Worm (Caenorhabditis elegans) whole organism, late embryonic: Measurements from ENCODE around the gene tat-4.

Source experiments
- F13H6.1 ChIP-seq: sonication (generic microtip); optimal IDR thresholded peaks from 2 replicates; lab custom pipeline; 2016; ENCODE audit warnings: missing genetic modification characterization, missing compliant biosample characterization
- K02D7.2 ChIP-seq: sonication (generic microtip); optimal IDR thresholded peaks from 2 replicates; lab custom pipeline; 2017; ENCODE audit warnings: mild to moderate bottlenecking, missing genetic modification characterization, missing compliant biosample characterization
- K09A11.1 ChIP-seq: sonication (generic microtip); optimal IDR thresholded peaks from 2 replicates; lab custom pipeline; 2017; ENCODE audit warnings: antibody characterized with exemption, mild to moderate bottlenecking, missing genetic modification characterization, missing compliant biosample characterization; ENCODE audit not compliant: insufficient read depth
- T23F11.4 ChIP-seq: fragments of 200-800 bp; sonication (Bioruptor generic); optimal IDR thresholded peaks from 2 replicates; lab custom pipeline; 2018; ENCODE audit warnings: mild to moderate bottlenecking, missing genetic modification characterization, missing compliant biosample characterization
- Y22D7AL.16 ChIP-seq: sonication (generic microtip); optimal IDR thresholded peaks from 2 replicates; lab custom pipeline; 2016; ENCODE audit warnings: missing genetic modification characterization, missing compliant biosample characterization
- ama-1 ChIP-seq: fragments of 150-350 bp; optimal IDR thresholded peaks from 2 replicates; lab custom pipeline; 2014
- ceh-18 ChIP-seq: sonication (generic microtip); optimal IDR thresholded peaks from 2 replicates; lab custom pipeline; 2016; ENCODE audit warnings: missing genetic modification characterization, missing compliant biosample characterization
- ceh-31 ChIP-seq: sonication (generic microtip); optimal IDR thresholded peaks from 2 replicates; lab custom pipeline; 2016; ENCODE audit warnings: missing genetic modification characterization, missing compliant biosample characterization
- ceh-34 ChIP-seq: sonication (generic microtip); optimal IDR thresholded peaks from 2 replicates; lab custom pipeline; 2016; ENCODE audit warnings: mild to moderate bottlenecking, missing genetic modification characterization, missing compliant biosample characterization
- ceh-45 ChIP-seq: fragments of 200-800 bp; sonication (Bioruptor generic); IDR thresholded peaks from 2 replicates; pipeline ENCODE4 v1.3.6; 2022; ENCODE audit warnings: missing genetic modification reagents, missing genetic modification characterization, missing compliant biosample characterization
- ceh-48 ChIP-seq: sonication (generic microtip); optimal IDR thresholded peaks from 2 replicates; lab custom pipeline; 2016; ENCODE audit warnings: missing genetic modification characterization, inconsistent platforms, missing compliant biosample characterization
- ceh-6 ChIP-seq: fragments of 200-800 bp; sonication (Bioruptor generic); optimal IDR thresholded peaks from 2 replicates; lab custom pipeline; 2018; ENCODE audit warnings: mild to moderate bottlenecking, missing genetic modification characterization, missing compliant biosample characterization
- ceh-9 ChIP-seq: sonication (generic microtip); optimal IDR thresholded peaks from 2 replicates; lab custom pipeline; 2016; ENCODE audit warnings: mild to moderate bottlenecking, missing genetic modification characterization, inconsistent platforms, missing compliant biosample characterization
- dmd-4 ChIP-seq: sonication (generic microtip); optimal IDR thresholded peaks from 2 replicates; lab custom pipeline; 2016; ENCODE audit warnings: borderline replicate concordance, missing genetic modification characterization, missing compliant biosample characterization
- dve-1 ChIP-seq: sonication (generic microtip); optimal IDR thresholded peaks from 2 replicates; lab custom pipeline; 2017; ENCODE audit warnings: antibody characterized with exemption, mild to moderate bottlenecking, missing genetic modification characterization, missing compliant biosample characterization
- elt-4 ChIP-seq: sonication (generic microtip); optimal IDR thresholded peaks from 2 replicates; lab custom pipeline; 2016; ENCODE audit warnings: missing genetic modification characterization, missing compliant biosample characterization
- ets-4 ChIP-seq: sonication (generic microtip); optimal IDR thresholded peaks from 2 replicates; lab custom pipeline; 2016; ENCODE audit warnings: missing genetic modification characterization, missing compliant biosample characterization
- fkh-6 ChIP-seq: sonication (generic microtip); optimal IDR thresholded peaks from 2 replicates; lab custom pipeline; 2016; ENCODE audit warnings: missing genetic modification characterization, missing compliant biosample characterization
- gmeb-2 ChIP-seq: sonication (generic microtip); optimal IDR thresholded peaks from 2 replicates; lab custom pipeline; 2016; ENCODE audit warnings: missing genetic modification characterization, inconsistent platforms, missing compliant biosample characterization
- hlh-13 ChIP-seq: fragments of 200-800 bp; sonication (Bioruptor generic); optimal IDR thresholded peaks from 2 replicates; lab custom pipeline; 2018; ENCODE audit warnings: mild to moderate bottlenecking, missing genetic modification characterization, missing compliant biosample characterization
- lin-11 ChIP-seq: fragments of 200-800 bp; sonication (Bioruptor generic); optimal IDR thresholded peaks from 2 replicates; lab custom pipeline; 2018; ENCODE audit warnings: mild to moderate bottlenecking, missing genetic modification characterization, missing compliant biosample characterization
- madf-2 ChIP-seq: sonication (generic microtip); optimal IDR thresholded peaks from 2 replicates; lab custom pipeline; 2017; ENCODE audit warnings: missing genetic modification characterization, missing compliant biosample characterization
- mec-3 ChIP-seq: sonication (generic microtip); optimal IDR thresholded peaks from 2 replicates; lab custom pipeline; 2016; ENCODE audit warnings: borderline replicate concordance, missing genetic modification characterization, missing compliant biosample characterization
- nfya-1 ChIP-seq: sonication (generic microtip); optimal IDR thresholded peaks from 2 replicates; lab custom pipeline; 2017; ENCODE audit warnings: missing genetic modification characterization, mild to moderate bottlenecking, missing compliant biosample characterization, antibody characterized with exemption, moderate library complexity
- nhr-232 ChIP-seq: sonication (generic microtip); optimal IDR thresholded peaks from 2 replicates; lab custom pipeline; 2016; ENCODE audit warnings: missing genetic modification characterization, missing compliant biosample characterization
- npax-4 ChIP-seq: sonication (generic microtip); optimal IDR thresholded peaks from 2 replicates; lab custom pipeline; 2016; ENCODE audit warnings: missing genetic modification characterization, missing compliant biosample characterization
- pat-9 ChIP-seq: fragments of 200-800 bp; sonication (Bioruptor generic); optimal IDR thresholded peaks from 2 replicates; lab custom pipeline; 2018; ENCODE audit warnings: mild to moderate bottlenecking, missing genetic modification characterization, moderate library complexity, missing compliant biosample characterization
- pax-1 ChIP-seq: fragments of 150-350 bp; optimal IDR thresholded peaks from 2 replicates; lab custom pipeline; 2014; ENCODE audit warnings: missing biosample characterization, missing genetic modification characterization
- pha-4 ChIP-seq: fragments of 150-350 bp; optimal IDR thresholded peaks from 2 replicates; lab custom pipeline; 2018; ENCODE audit warnings: missing biosample characterization, missing genetic modification reagents, missing genetic modification characterization
- pqm-1 ChIP-seq: sonication (generic microtip); optimal IDR thresholded peaks from 2 replicates; lab custom pipeline; 2016; ENCODE audit warnings: missing genetic modification characterization, missing compliant biosample characterization
- ref-2 ChIP-seq: sonication (generic microtip); optimal IDR thresholded peaks from 2 replicates; lab custom pipeline; 2016; ENCODE audit warnings: missing genetic modification characterization, missing compliant biosample characterization
- sdc-2 ChIP-seq: sonication (generic microtip); optimal IDR thresholded peaks from 2 replicates; lab custom pipeline; 2016; ENCODE audit warnings: missing genotype, missing genetic modification characterization, missing compliant biosample characterization
- tbx-2 ChIP-seq: sonication (generic microtip); optimal IDR thresholded peaks from 2 replicates; lab custom pipeline; 2016; ENCODE audit warnings: missing genetic modification characterization, missing compliant biosample characterization
- tbx-7 ChIP-seq: sonication (generic microtip); optimal IDR thresholded peaks from 2 replicates; lab custom pipeline; 2016; ENCODE audit warnings: missing genotype, missing genetic modification characterization, missing compliant biosample characterization
- unc-3 ChIP-seq, 2 experiments: fragments of 200-800 bp in 1 of 2; sonication (Bioruptor generic) in 1 of 2; sonication (generic microtip) in 1 of 2; conservative IDR thresholded peaks in 1 of 2; optimal IDR thresholded peaks in 1 of 2; 2 replicates each; pipeline versions ENCODE4 v1.3.6 to Lab custom; 2016 to 2022; ENCODE audit warnings: missing compliant biosample characterization in 2 of 2, missing genetic modification characterization in 2 of 2, missing genetic modification reagents in 1 of 2
- unc-42 ChIP-seq: sonication (generic microtip); optimal IDR thresholded peaks from 2 replicates; lab custom pipeline; 2016; ENCODE audit warnings: missing genotype, missing genetic modification characterization, missing compliant biosample characterization
- unc-86 ChIP-seq: sonication (generic microtip); optimal IDR thresholded peaks from 2 replicates; lab custom pipeline; 2016; ENCODE audit warnings: missing genetic modification characterization, missing compliant biosample characterization
- zip-5 ChIP-seq: sonication (generic microtip); optimal IDR thresholded peaks from 2 replicates; lab custom pipeline; 2016; ENCODE audit warnings: missing genetic modification characterization, missing compliant biosample characterization
- ztf-16 ChIP-seq: sonication (generic microtip); optimal IDR thresholded peaks from 2 replicates; lab custom pipeline; 2017; ENCODE audit warnings: missing genetic modification characterization, missing compliant biosample characterization

Gene tat-4

DNA sequence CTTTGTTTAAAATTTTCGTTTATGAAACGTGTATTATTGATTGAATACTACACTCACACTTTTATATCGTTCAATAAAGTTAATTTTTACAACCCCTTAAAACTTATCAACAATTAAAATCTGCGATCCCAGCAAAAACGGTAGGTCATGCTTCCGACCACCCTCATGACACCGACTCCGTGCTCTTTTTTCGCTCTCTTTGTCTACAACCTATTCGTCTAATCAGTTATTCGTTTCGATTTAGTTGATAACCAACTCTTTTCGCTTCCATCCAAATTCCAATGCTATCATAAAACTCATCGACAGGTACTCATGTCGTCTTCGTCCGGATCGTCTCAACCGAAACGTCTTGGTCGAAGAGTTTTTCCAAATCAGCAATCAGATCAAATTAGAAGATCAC lies 39.0 kb upstream of the tat-4 start, which contains the start of gene F13H8.1:
Gene F13H8.1, plus strand, starts transcription at position 311 of the 400 bp plus-strand sequence.
- no peak for TF ChIP-seq dmd-4 (tag; lab: Kevin White, UChicago)
- no peak for TF ChIP-seq pha-4
- no peak for TF ChIP-seq hlh-13 (GFP tag; lab: Kevin White, UChicago)
- TF ChIP-seq nhr-232 (tag; lab: Kevin White, UChicago), result no peak
- TF ChIP-seq ceh-45 (GFP tag; lab: Robert Waterston, UW), result no peak
- TF ChIP-seq fkh-6, result no peak
- no peak for TF ChIP-seq lin-11 (tag; lab: Kevin White, UChicago)
- TF ChIP-seq K09A11.1 (tag; lab: Kevin White, UChicago), result no peak
- TF ChIP-seq ets-4, result no peak
- no peak for TF ChIP-seq ceh-34 (tag; lab: Kevin White, UChicago)
- TF ChIP-seq ztf-16 (tag; lab: Kevin White, UChicago), result no peak
- no peak for TF ChIP-seq F13H6.1 (tag; lab: Kevin White, UChicago)
- no peak for TF ChIP-seq unc-3 (GFP tag; conservative IDR thresholded peaks at IDR 0.05; lab: Robert Waterston, UW)
- no peak for TF ChIP-seq unc-3 (tag; optimal IDR thresholded peaks at IDR 0.05; lab: Kevin White, UChicago)
- no peak for TF ChIP-seq pat-9 (tag; lab: Kevin White, UChicago)
- no peak for TF ChIP-seq tbx-7 (tag; lab: Kevin White, UChicago)
- TF ChIP-seq gmeb-2 (tag; lab: Kevin White, UChicago), result no peak
- no peak for TF ChIP-seq ama-1
- no peak for TF ChIP-seq ceh-9 (tag; lab: Kevin White, UChicago)

ce11 chrII:6281903-6282302 lies 37.8 kb upstream of the tat-4 start:
- TF ChIP-seq dve-1 (tag; lab: Kevin White, UChicago) (no peak), ceh-6 (no peak), T23F11.4 (no peak), tbx-2 (tag; lab: Kevin White, UChicago) (no peak), unc-86 (tag; lab: Kevin White, UChicago) (no peak), nfya-1 (no peak), ref-2 (tag; lab: Kevin White, UChicago) (no peak), Y22D7AL.16 (tag; lab: Kevin White, UChicago) (no peak), ceh-48 (tag; lab: Kevin White, UChicago) (no peak), mec-3 (tag; lab: Kevin White, UChicago) (no peak), pqm-1 (tag; lab: Kevin White, UChicago) (no peak), sdc-2 (no peak), ama-1 (no peak), ceh-31 (no peak)

ce11 chrII:6281002-6281401 lies 36.9 kb upstream of the tat-4 start, which contains the start of gene scly-1:
TSS of gene scly-1 (minus strand) at chrII:6281102.
- TF ChIP-seq ref-2 (tag; lab: Kevin White, UChicago), result no peak
- no peak for TF ChIP-seq ama-1
- TF ChIP-seq ceh-34 (tag; lab: Kevin White, UChicago), result no peak
- TF ChIP-seq ceh-18 (tag; lab: Kevin White, UChicago), result no peak
- TF ChIP-seq madf-2, result no peak
- no peak for TF ChIP-seq pax-1 (tag; lab: Kevin White, UChicago)
- no peak for TF ChIP-seq K09A11.1 (tag; lab: Kevin White, UChicago)
- TF ChIP-seq dve-1 (tag; lab: Kevin White, UChicago), result no peak
- TF ChIP-seq K02D7.2 (tag; lab: Kevin White, UChicago), result no peak
- no peak for TF ChIP-seq zip-5 (tag; lab: Kevin White, UChicago)
- no peak for TF ChIP-seq elt-4

ce11 chrII:6273916-6274315 lies 29.8 kb upstream of the tat-4 start, which contains the start of gene bpl-1:
TSS of gene bpl-1 (plus strand) at chrII:6274216.
- TF ChIP-seq unc-42 (tag; lab: Kevin White, UChicago) (peak; percentile 25), npax-4 (no peak)
